Fruit fly (Drosophila melanogaster) whole organism, prepupa: ENCODE measurements around the gene mRpL35.

Source experiments
- CG10631 ChIP-seq: fragments of 200-800 bp; sonication (Bioruptor generic); optimal IDR thresholded peaks from 2 replicates; lab custom pipeline; 2016; ENCODE audit warnings: missing biosample characterization, missing genetic modification characterization
- CG10669 ChIP-seq: fragments of 200-800 bp; sonication (Bioruptor generic); optimal IDR thresholded peaks from 3 replicates; lab custom pipeline; 2018; ENCODE audit warnings: missing biosample characterization, mild to moderate bottlenecking, missing genetic modification characterization, moderate library complexity
- CG11294 ChIP-seq: fragments of 200-800 bp; sonication (Bioruptor generic); IDR thresholded peaks from 2 replicates; pipeline ENCODE4 v1.3.6; 2022; ENCODE audit warnings: missing biosample characterization, missing genetic modification characterization
- CG11762 ChIP-seq: fragments of 200-800 bp; sonication (Bioruptor generic); optimal IDR thresholded peaks from 3 replicates; lab custom pipeline; 2016; ENCODE audit warnings: missing biosample characterization, missing genetic modification characterization; ENCODE audit not compliant: insufficient read depth
- CG11902 ChIP-seq: fragments of 200-800 bp; sonication (Bioruptor generic); optimal IDR thresholded peaks from 3 replicates; lab custom pipeline; 2016; ENCODE audit warnings: missing biosample characterization, missing genetic modification characterization
- CG15336 ChIP-seq: fragments of 200-800 bp; sonication (Bioruptor generic); IDR thresholded peaks from 2 replicates; pipeline ENCODE4 v1.3.6; 2022; ENCODE audit warnings: missing biosample characterization, missing genetic modification characterization
- CG1621 ChIP-seq: fragments of 200-800 bp; sonication (Bioruptor generic); optimal IDR thresholded peaks from 3 replicates; lab custom pipeline; 2018; ENCODE audit warnings: missing biosample characterization, mild to moderate bottlenecking, missing genetic modification characterization
- CG16779 ChIP-seq: fragments of 200-800 bp; sonication (Bioruptor generic); optimal IDR thresholded peaks from 3 replicates; lab custom pipeline; 2017; ENCODE audit warnings: missing biosample characterization, mild to moderate bottlenecking, missing genetic modification characterization
- CG3032 ChIP-seq: fragments of 200-800 bp; optimal IDR thresholded peaks from 2 replicates; lab custom pipeline; 2019; ENCODE audit warnings: missing biosample characterization, mild to moderate bottlenecking, missing genetic modification characterization, moderate library complexity
- CG31627 ChIP-seq: fragments of 200-800 bp; sonication (Bioruptor generic); optimal IDR thresholded peaks from 3 replicates; lab custom pipeline; 2016; ENCODE audit warnings: missing biosample characterization, missing genetic modification characterization
- CG34406 ChIP-seq: fragments of 200-800 bp; sonication (Bioruptor generic); optimal IDR thresholded peaks from 3 replicates; lab custom pipeline; 2016; ENCODE audit warnings: missing biosample characterization, missing genetic modification characterization
- CG3919 ChIP-seq: fragments of 200-800 bp; sonication (Bioruptor generic); optimal IDR thresholded peaks from 3 replicates; lab custom pipeline; 2016; ENCODE audit warnings: missing biosample characterization, missing genetic modification characterization
- CG6163 ChIP-seq: fragments of 200-800 bp; sonication (Bioruptor generic); IDR thresholded peaks from 3 replicates; pipeline ENCODE4 v1.3.6; 2022; ENCODE audit warnings: missing biosample characterization, missing genetic modification characterization
- CG6276 ChIP-seq: fragments of 200-800 bp; sonication (Bioruptor generic); optimal IDR thresholded peaks from 2 replicates; lab custom pipeline; 2017; ENCODE audit warnings: missing biosample characterization, mild to moderate bottlenecking, missing genetic modification characterization
- CG6792 ChIP-seq: fragments of 200-800 bp; sonication (Bioruptor generic); optimal IDR thresholded peaks from 3 replicates; lab custom pipeline; 2016; ENCODE audit warnings: missing biosample characterization, missing genetic modification characterization
- CG6808 ChIP-seq: fragments of 200-800 bp; sonication (Bioruptor generic); optimal IDR thresholded peaks from 3 replicates; lab custom pipeline; 2017; ENCODE audit warnings: missing biosample characterization, missing genetic modification characterization, mild to moderate bottlenecking, moderate library complexity, missing genetic modification reagents
- CG6854 ChIP-seq: fragments of 200-800 bp; sonication (Bioruptor generic); optimal IDR thresholded peaks from 2 replicates; lab custom pipeline; 2017; ENCODE audit warnings: missing biosample characterization, mild to moderate bottlenecking, missing genetic modification characterization
- CG7368 ChIP-seq: fragments of 200-800 bp; sonication (Bioruptor generic); optimal IDR thresholded peaks from 3 replicates; lab custom pipeline; 2016; ENCODE audit warnings: missing biosample characterization, missing genetic modification characterization
- CG8119 ChIP-seq: fragments of 200-800 bp; sonication (Bioruptor generic); IDR thresholded peaks from 3 replicates; pipeline ENCODE4 v1.3.6; 2022; ENCODE audit warnings: missing biosample characterization, missing genetic modification characterization
- CG8319 ChIP-seq: fragments of 200-800 bp; sonication (Bioruptor generic); optimal IDR thresholded peaks from 3 replicates; lab custom pipeline; 2016; ENCODE audit warnings: missing biosample characterization, missing genetic modification characterization
- CG9139 ChIP-seq: fragments of 200-800 bp; sonication (Bioruptor generic); optimal IDR thresholded peaks from 3 replicates; lab custom pipeline; 2017; ENCODE audit warnings: missing biosample characterization, mild to moderate bottlenecking, missing genetic modification characterization
- Eip75B ChIP-seq: fragments of 200-800 bp; sonication (Bioruptor generic); optimal IDR thresholded peaks from 3 replicates; lab custom pipeline; 2016; ENCODE audit warnings: missing biosample characterization, missing genetic modification characterization
- Eip78C ChIP-seq: fragments of 200-800 bp; sonication (Bioruptor generic); peaks from one replicate; lab custom pipeline; 2016; ENCODE audit warnings: missing biosample characterization, missing genetic modification characterization
- Eip93F ChIP-seq: fragments of 200-800 bp; sonication (Bioruptor generic); optimal IDR thresholded peaks from 2 replicates; lab custom pipeline; 2016; ENCODE audit warnings: missing biosample characterization, mild to moderate bottlenecking, missing genetic modification characterization
- Ets21C ChIP-seq: fragments of 200-800 bp; sonication (Bioruptor generic); optimal IDR thresholded peaks from 3 replicates; lab custom pipeline; 2016; ENCODE audit warnings: missing biosample characterization, missing genetic modification characterization
- Ets96B ChIP-seq: fragments of 200-800 bp; optimal IDR thresholded peaks from 2 replicates; lab custom pipeline; 2019; ENCODE audit warnings: missing biosample characterization, mild to moderate bottlenecking, missing genetic modification characterization, moderate library complexity
- Gug ChIP-seq: fragments of 200-800 bp; sonication (Bioruptor generic); IDR thresholded peaks from 2 replicates; pipeline ENCODE4 v1.3.6; 2022; ENCODE audit warnings: missing biosample characterization, missing genetic modification characterization
- Hr38 ChIP-seq: sonication (Bioruptor generic); optimal IDR thresholded peaks from 2 replicates; lab custom pipeline; 2016; ENCODE audit warnings: missing biosample characterization, missing genetic modification characterization
- Lpt ChIP-seq: fragments of 200-800 bp; sonication (Bioruptor generic); optimal IDR thresholded peaks from 3 replicates; lab custom pipeline; 2016; ENCODE audit warnings: missing biosample characterization, missing genetic modification characterization
- Met ChIP-seq: fragments of 200-800 bp; sonication (Bioruptor generic); optimal IDR thresholded peaks from 3 replicates; lab custom pipeline; 2016; ENCODE audit warnings: missing biosample characterization, missing genetic modification characterization
- OdsH ChIP-seq: fragments of 200-800 bp; sonication (Bioruptor generic); optimal IDR thresholded peaks from 3 replicates; lab custom pipeline; 2016; ENCODE audit warnings: missing biosample characterization, missing genetic modification characterization
- Smox ChIP-seq: fragments of 200-800 bp; sonication (Bioruptor generic); optimal IDR thresholded peaks from 3 replicates; lab custom pipeline; 2016; ENCODE audit warnings: missing biosample characterization, missing genetic modification characterization
- Sox102F ChIP-seq: fragments of 200-800 bp; sonication (Bioruptor generic); optimal IDR thresholded peaks from 2 replicates; lab custom pipeline; 2016; ENCODE audit warnings: missing biosample characterization, mild to moderate bottlenecking, missing genetic modification characterization
- Sox15 ChIP-seq: fragments of 200-800 bp; sonication (Bioruptor generic); optimal IDR thresholded peaks from 3 replicates; lab custom pipeline; 2016; ENCODE audit warnings: missing biosample characterization, missing genetic modification characterization
- acj6 ChIP-seq: fragments of 200-800 bp; sonication (Bioruptor generic); optimal IDR thresholded peaks from 3 replicates; lab custom pipeline; 2016; ENCODE audit warnings: missing biosample characterization, missing genetic modification characterization
- cyc ChIP-seq: fragments of 200-800 bp; sonication (Bioruptor generic); optimal IDR thresholded peaks from 3 replicates; lab custom pipeline; 2016; ENCODE audit warnings: missing biosample characterization, missing genetic modification characterization
- eg ChIP-seq: fragments of 200-800 bp; sonication (Bioruptor generic); IDR thresholded peaks from 3 replicates; pipeline ENCODE4 v1.3.6; 2022; ENCODE audit warnings: missing biosample characterization, missing genetic modification characterization
- esn ChIP-seq: fragments of 200-800 bp; sonication (Bioruptor generic); optimal IDR thresholded peaks from 2 replicates; lab custom pipeline; 2016; ENCODE audit warnings: missing biosample characterization, mild to moderate bottlenecking, missing genetic modification characterization, moderate library complexity
- fd59A ChIP-seq: fragments of 200-800 bp; sonication (Bioruptor generic); optimal IDR thresholded peaks from 2 replicates; lab custom pipeline; 2017; ENCODE audit warnings: missing biosample characterization, mild to moderate bottlenecking, missing genetic modification characterization, missing genetic modification reagents
- fd85E ChIP-seq: fragments of 200-800 bp; sonication (Bioruptor generic); optimal IDR thresholded peaks from 3 replicates; lab custom pipeline; 2016; ENCODE audit warnings: missing biosample characterization, missing genetic modification characterization
- lz ChIP-seq: fragments of 200-800 bp; sonication (Bioruptor generic); optimal IDR thresholded peaks from 3 replicates; lab custom pipeline; 2016; ENCODE audit warnings: missing biosample characterization, missing genetic modification characterization
- net ChIP-seq: fragments of 200-800 bp; sonication (Bioruptor generic); optimal IDR thresholded peaks from 3 replicates; lab custom pipeline; 2016; ENCODE audit warnings: missing biosample characterization, missing genetic modification characterization
- salr ChIP-seq, 2 experiments: fragments of 200-800 bp; sonication (Bioruptor generic); optimal IDR thresholded peaks; 3 replicates each; lab custom pipeline; 2016 to 2018; ENCODE audit warnings: missing biosample characterization in 2 of 2, missing genetic modification characterization in 2 of 2, mild to moderate bottlenecking in 1 of 2
- spab ChIP-seq: fragments of 200-800 bp; sonication (Bioruptor generic); optimal IDR thresholded peaks from 2 replicates; lab custom pipeline; 2017; ENCODE audit warnings: missing biosample characterization, mild to moderate bottlenecking, missing genetic modification characterization, missing genetic modification reagents
- svp ChIP-seq: fragments of 200-800 bp; sonication (Bioruptor generic); peaks from one replicate; lab custom pipeline; 2016; ENCODE audit warnings: missing biosample characterization, missing genetic modification characterization
- topi ChIP-seq: fragments of 200-800 bp; sonication (Bioruptor generic); optimal IDR thresholded peaks from 3 replicates; lab custom pipeline; 2016; ENCODE audit warnings: missing biosample characterization, missing genetic modification characterization
- vri ChIP-seq: fragments of 200-800 bp; sonication (Bioruptor generic); optimal IDR thresholded peaks from 3 replicates; lab custom pipeline; 2016; ENCODE audit warnings: missing biosample characterization, mild to moderate bottlenecking, missing genetic modification characterization

The mRpL35 gene

dm6 chr3R:22025320-22025719 is 2.0 kb downstream of the mRpL35 start, which contains the start of gene CG6028 (continued):
- TF ChIP-seq CG16779 (no peak), Eip78C (GFP tag; lab: Kevin White, UChicago) (peak; percentile 65), Sox15 (no peak), salr (GFP tag; optimal IDR thresholded peaks at IDR 0.05; lab: Kevin White, UChicago) (no peak), Smox (GFP tag; lab: Kevin White, UChicago) (no peak), topi (peak; percentile 45), spab (no peak), CG6163 (GFP tag; lab: Robert Waterston, UW) (peak; percentile 21; the same call in 1 of the 3 replicates), Eip75B (GFP tag; lab: Kevin White, UChicago) (peak; percentile 70), svp (GFP tag; lab: Kevin White, UChicago) (peak; percentile 79), CG11762 (GFP tag; lab: Kevin White, UChicago) (no peak), CG9139 (GFP tag; lab: Kevin White, UChicago) (no peak)

- TF ChIP-seq fd59A (peak; percentile 62), CG6854 (GFP tag; lab: Kevin White, UChicago) (peak; percentile 16), fd85E (no peak), CG3032 (tag; lab: Kevin White, UChicago) (peak; percentile 81), CG11294 (GFP tag; lab: Robert Waterston, UW) (peak; percentile 50; the same call in 1 of the 2 replicates), CG10631 (peak; percentile 87), salr (GFP tag; optimal IDR thresholded peaks at IDR 0.05; lab: Kevin White, UChicago) (no peak), CG31627 (peak; percentile 86), CG8319 (GFP tag; lab: Kevin White, UChicago) (peak; percentile 69), CG34406 (GFP tag; lab: Kevin White, UChicago) (peak; percentile 80), cyc (GFP tag; lab: Kevin White, UChicago) (peak; percentile 81), Smox (GFP tag; lab: Kevin White, UChicago) (no peak), CG6163 (GFP tag; lab: Robert Waterston, UW) (peak; percentile 74; the same call in 2 of the 3 replicates), lz (peak; percentile 79), Eip78C (GFP tag; lab: Kevin White, UChicago) (peak; percentile 95), Gug (GFP tag; lab: Robert Waterston, UW) (peak; percentile 48), CG11762 (GFP tag; lab: Kevin White, UChicago) (peak; percentile 45), vri (peak; percentile 60), Met (GFP tag; lab: Kevin White, UChicago) (no peak), CG6808 (GFP tag; lab: Kevin White, UChicago) (peak; percentile 77), CG3919 (GFP tag; lab: Kevin White, UChicago) (peak; percentile 80), Hr38 (GFP tag; lab: Kevin White, UChicago) (peak; percentile 54), Sox15 (peak; percentile 69), CG10669 (GFP tag; lab: Kevin White, UChicago) (no peak), spab (no peak), svp (GFP tag; lab: Kevin White, UChicago) (no peak), eg (GFP tag; lab: Robert Waterston, UW) (peak; percentile 81), Ets96B (peak; percentile 71), topi (peak; percentile 79), acj6 (GFP tag; lab: Kevin White, UChicago) (peak; percentile 85), CG15336 (GFP tag; lab: Robert Waterston, UW) (peak; percentile 64), CG6792 (GFP tag; lab: Kevin White, UChicago) (peak; percentile 76), Ets21C (GFP tag; lab: Kevin White, UChicago) (peak; percentile 57), Lpt (GFP tag; lab: Kevin White, UChicago) (peak; percentile 53), Eip75B (GFP tag; lab: Kevin White, UChicago) (peak; percentile 82), CG6276 (GFP tag; lab: Kevin White, UChicago) (no peak), Sox102F (no peak), OdsH (GFP tag; lab: Kevin White, UChicago) (no peak), CG7368 (peak; percentile 61), Eip93F (no peak), esn (GFP tag; lab: Kevin White, UChicago) (peak; percentile 88), CG8119 (GFP tag; lab: Robert Waterston, UW) (peak; percentile 68), CG11902 (GFP tag; lab: Kevin White, UChicago) (peak; percentile 57), CG1621 (no peak), net (GFP tag; lab: Kevin White, UChicago) (peak; percentile 82)
Observed at dm6 chr3R:22026922-22027742, 3.8 kb downstream of the mRpL35 start, which contains the start of the genes Cchl and ND-42. Gene Cchl, minus strand, starts transcription at chr3R:22027480. Gene ND-42, plus strand, starts transcription at chr3R:22027709.
